Fruit fly (Drosophila melanogaster) whole organism, larva: ENCODE measurements around the gene ems.

Experiments
- noc ChIP-seq: fragments of 200-800 bp; sonication (Bioruptor generic); optimal IDR thresholded peaks from 3 replicates; lab custom pipeline; 2019; ENCODE audit warnings: missing biosample characterization, mild to moderate bottlenecking, missing genetic modification characterization, moderate library complexity

The ems gene

DNA sequence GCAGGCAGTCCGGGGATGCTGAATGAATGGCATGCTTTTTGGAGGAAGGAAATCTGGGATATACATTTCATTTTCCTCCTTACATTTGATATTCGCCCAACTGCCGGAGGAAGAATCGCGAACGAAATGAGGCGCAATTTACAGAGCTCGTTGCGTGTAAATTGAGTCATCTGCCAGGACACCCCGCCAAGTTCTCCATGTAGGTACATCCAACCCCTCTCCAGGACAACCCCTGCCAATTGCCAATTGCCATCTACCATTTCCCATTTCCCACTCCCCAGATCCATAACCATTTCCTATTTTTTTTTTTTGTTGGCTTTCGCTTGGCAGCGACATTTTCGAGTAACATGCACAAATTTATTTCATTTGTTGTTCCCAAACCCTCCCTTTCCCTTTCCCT, 4.8 kb upstream of the ems start:
- no peak for TF ChIP-seq noc (tag; lab: Kevin White, UChicago)

DNA sequence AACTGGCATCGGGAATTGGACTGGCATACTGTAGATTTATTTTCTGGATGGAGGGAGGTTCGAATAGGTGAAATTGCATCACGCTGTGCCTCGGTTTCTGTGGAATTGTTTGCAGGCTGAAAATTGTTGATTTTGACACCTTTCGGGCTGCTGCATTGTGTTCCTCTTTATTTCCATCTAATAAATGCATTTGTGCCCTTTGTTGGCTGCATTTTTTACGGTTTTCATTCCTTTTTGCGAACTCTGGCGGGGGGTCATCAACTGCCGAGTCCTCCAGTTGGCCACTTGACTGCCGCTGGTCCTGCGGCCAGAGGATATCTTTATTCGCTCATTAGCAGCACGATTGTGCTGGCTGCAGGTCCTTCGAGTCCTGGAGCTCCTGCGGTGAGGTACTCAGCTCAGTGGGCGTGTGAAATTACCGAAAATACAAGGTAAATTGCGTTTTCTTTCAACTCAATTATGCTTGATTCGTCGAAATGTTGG, 1.9 kb upstream of the ems start:
- TF ChIP-seq noc (tag; lab: Kevin White, UChicago): no peak

DNA sequence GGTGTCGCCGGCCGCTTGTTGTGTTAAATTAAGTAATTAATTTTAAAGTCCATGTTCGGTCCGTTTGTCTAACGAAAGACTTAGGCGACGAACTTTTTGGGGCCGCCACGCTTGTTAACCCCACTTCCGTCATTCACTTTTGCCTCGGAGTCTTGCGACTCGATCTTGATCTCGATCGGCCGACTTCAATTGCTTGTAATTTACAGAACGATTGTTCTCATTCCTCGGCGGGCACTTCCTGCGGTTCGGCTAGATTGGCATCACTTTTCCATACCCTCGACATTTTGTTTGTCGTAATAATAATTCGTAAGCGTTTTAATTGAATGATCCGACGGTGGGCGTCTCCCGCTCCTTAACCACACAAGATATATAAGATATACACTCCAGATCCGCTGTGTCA, 5.1 kb downstream of the ems start:
- TF ChIP-seq noc (tag; lab: Kevin White, UChicago): no peak

DNA sequence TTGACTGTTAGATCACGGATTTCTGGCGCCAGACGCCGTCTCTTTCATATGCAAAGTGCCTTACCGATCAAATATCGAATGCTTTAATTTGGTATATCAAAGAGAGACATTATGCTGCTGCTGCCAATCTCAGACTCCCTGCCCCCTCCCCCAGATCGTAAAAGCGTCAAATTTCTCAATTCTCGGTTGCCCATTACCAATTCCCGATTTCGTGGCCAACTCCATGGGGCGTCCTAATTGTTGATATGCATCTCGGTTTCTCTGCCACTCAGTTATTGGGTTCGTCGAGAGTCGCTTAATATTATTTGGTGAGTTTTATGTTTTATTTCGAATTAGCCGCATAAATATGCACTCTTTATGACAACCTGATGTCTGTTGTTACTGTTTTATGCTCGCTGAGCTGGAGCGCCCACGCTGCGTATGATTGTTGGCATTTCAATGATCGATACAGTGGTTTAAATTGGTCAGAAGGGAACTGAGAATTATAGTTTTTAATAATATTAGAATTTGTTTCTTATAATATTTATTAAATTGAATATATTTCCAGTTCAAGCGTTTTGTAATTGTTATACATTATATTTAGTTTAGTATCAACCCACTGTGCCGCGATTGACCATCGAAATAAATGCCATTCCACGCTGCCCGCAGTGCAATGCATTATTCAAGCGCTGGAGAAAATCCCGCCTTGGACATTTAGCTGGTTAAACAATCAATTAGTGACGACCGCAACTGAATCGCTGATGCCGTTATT, 5.9 kb downstream of the ems start:
- no peak for TF ChIP-seq noc (tag; lab: Kevin White, UChicago)

dm6 chr3R:13909065-13909464, 7.4 kb downstream of the ems start:
- TF ChIP-seq noc (tag; lab: Kevin White, UChicago): no peak

dm6 chr3R:13909899-13910298, 8.2 kb downstream of the ems start:
- no peak for TF ChIP-seq noc (tag; lab: Kevin White, UChicago)

- TF ChIP-seq noc (tag; lab: Kevin White, UChicago): no peak
Measured at dm6 chr3R:13911314-13911713, 9.7 kb downstream of the ems start.

- TF ChIP-seq noc (tag; lab: Kevin White, UChicago): no peak
Measured at dm6 chr3R:13912008-13912803, 10.6 kb downstream of the ems start.

DNA sequence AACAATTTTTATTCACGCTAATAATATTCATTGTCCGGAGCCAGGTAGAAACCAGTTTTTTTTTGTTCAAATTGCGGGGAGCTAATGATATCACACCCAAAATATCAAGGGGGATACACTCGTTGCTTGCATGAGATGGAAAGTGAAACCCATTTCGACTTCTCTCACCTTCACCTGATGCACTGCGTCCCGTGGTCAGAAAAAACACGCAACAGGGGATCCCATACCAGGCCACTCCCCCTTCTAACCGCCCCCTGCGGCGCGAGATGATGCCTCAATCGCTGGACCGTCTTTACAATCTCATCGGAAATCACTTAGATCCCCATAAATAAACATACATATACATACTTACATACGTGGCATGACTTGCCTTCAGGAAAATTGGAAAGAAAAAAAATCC, 11.9 kb downstream of the ems start:
- TF ChIP-seq noc (tag; lab: Kevin White, UChicago): no peak

- peak; percentile 59 for TF ChIP-seq noc (tag; lab: Kevin White, UChicago)
Measured at dm6 chr3R:13914760-13915417, 13.2 kb downstream of the ems start.

dm6 chr3R:13915646-13916045, 14.0 kb downstream of the ems start:
- TF ChIP-seq noc (tag; lab: Kevin White, UChicago): no peak

- TF ChIP-seq noc (tag; lab: Kevin White, UChicago): no peak
Measured at dm6 chr3R:13916546-13916945, 14.9 kb downstream of the ems start.

DNA sequence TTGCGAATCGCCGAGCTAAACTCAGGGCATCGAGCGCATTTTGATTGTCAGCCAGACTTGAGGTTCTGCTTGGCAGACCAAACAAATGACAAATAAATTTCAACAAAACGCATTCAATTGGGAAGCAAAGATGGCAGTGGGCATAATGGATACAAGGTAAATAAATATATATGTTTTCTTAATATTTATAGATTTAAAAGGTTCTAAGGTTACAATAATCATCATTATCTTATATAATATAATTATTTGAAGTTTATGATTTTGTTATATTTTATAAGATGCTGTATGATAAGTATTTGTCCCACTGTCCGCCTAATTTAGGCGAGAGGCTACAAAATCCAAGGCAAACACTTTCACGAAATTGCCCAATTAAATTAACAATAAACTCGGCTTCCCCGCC, 16.4 kb downstream of the ems start:
- TF ChIP-seq noc (tag; lab: Kevin White, UChicago): no peak

- TF ChIP-seq noc (tag; lab: Kevin White, UChicago): no peak
Measured at dm6 chr3R:13921806-13922515, 20.3 kb downstream of the ems start.

- no peak for TF ChIP-seq noc (tag; lab: Kevin White, UChicago)
Measured at dm6 chr3R:13923626-13924025, 22.0 kb downstream of the ems start.

- TF ChIP-seq noc (tag; lab: Kevin White, UChicago): no peak
Measured at dm6 chr3R:13927543-13927942, 25.9 kb downstream of the ems start.
